Worm (Caenorhabditis elegans): ENCODE measurements around the gene adr-2.

DNA sequence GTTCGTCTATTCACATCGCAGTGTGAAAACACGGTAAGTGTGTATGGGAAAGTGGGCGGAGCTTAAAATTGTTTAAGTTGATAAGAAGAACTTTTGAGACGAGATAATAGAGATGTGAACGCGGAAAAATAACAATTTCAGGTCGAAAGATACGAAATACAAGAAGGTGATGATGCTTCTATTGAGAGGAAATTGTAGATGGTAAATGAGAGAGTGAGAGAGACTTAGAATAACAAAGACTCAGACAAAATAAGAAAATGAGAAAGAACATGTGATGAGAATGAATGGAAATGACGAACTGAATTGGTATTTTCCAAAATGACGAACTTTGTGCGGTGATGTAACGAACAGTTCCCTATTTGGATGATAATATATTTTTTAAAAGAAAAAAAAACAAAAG is 38.4 kb upstream of the adr-2 start:
- TF ChIP-seq skn-1 (tag; optimal IDR thresholded peaks at IDR 0.05) (no peak), aly-2 (tag; optimal IDR thresholded peaks at IDR 0.05) (no peak), egl-27 (tag; optimal IDR thresholded peaks at IDR 0.05) (no peak), ceh-44 (GFP tag; IDR thresholded peaks at IDR 0.05) (no peak), nhr-77 (tag; optimal IDR thresholded peaks at IDR 0.05) (no peak), tra-1 (GFP tag; IDR thresholded peaks at IDR 0.05) (no peak), lin-29 (GFP tag; IDR thresholded peaks at IDR 0.05) (no peak), unc-62 (GFP tag; optimal IDR thresholded peaks at IDR 0.05 in 1 of 2) (no peak), unc-62 (tag; optimal IDR thresholded peaks at IDR 0.05) (no peak), aha-1 (tag) (no peak), ama-1 (optimal IDR thresholded peaks at IDR 0.05) (no peak), lin-1 (GFP tag; IDR thresholded peaks at IDR 0.05) (no peak)

Measured in whole organism, L4 larva.